Worm (Caenorhabditis elegans): ENCODE data around the gene Y22D7AL.10.

DNA sequence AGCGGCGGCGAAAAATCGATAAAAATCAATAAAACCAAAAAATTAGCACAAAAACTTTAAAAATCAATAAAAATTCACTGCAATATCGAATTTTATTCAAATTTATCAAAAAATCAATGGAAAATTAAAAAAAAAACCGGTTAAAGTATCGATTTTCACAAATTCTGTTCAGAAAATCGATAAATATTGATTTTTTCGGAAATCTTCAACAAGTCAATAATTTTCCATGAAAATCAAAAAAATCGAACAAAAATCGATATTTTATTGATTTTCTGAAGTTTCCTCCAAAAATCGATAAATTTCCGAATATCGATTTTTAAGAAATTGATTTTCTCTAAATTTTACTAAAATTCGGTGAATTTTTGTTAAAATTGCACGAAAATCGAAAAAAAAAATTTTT lies 40.2 kb downstream of the Y22D7AL.10 start:
- no peak for TF ChIP-seq W03F9.2 (tag; optimal IDR thresholded peaks at IDR 0.05)
- no peak for TF ChIP-seq him-1 (tag; optimal IDR thresholded peaks at IDR 0.05)
- TF ChIP-seq dao-5 (tag; optimal IDR thresholded peaks at IDR 0.05) = no peak
